Worm (Caenorhabditis elegans) whole organism, L3 larva: ENCODE data around the gene H20E11.2.

Source experiments
- ZK546.5 ChIP-seq: sonication (generic microtip); optimal IDR thresholded peaks from 2 replicates; lab custom pipeline; 2017; ENCODE audit warnings: missing biosample characterization, missing genetic modification characterization
- aly-2 ChIP-seq: fragments of 150-350 bp; optimal IDR thresholded peaks from 2 replicates; lab custom pipeline; 2014; ENCODE audit warnings: missing biosample characterization, missing genetic modification characterization
- ceh-28 ChIP-seq: fragments of 150-350 bp; optimal IDR thresholded peaks from 2 replicates; lab custom pipeline; 2014; ENCODE audit warnings: missing biosample characterization, missing genetic modification reagents, missing genetic modification characterization
- ceh-9 ChIP-seq: sonication (generic microtip); optimal IDR thresholded peaks from 2 replicates; lab custom pipeline; 2018; ENCODE audit warnings: missing biosample characterization, missing genetic modification characterization
- daf-12 ChIP-seq: fragments of 150-350 bp; optimal IDR thresholded peaks from 2 replicates; lab custom pipeline; 2014; ENCODE audit warnings: missing biosample characterization, missing genetic modification reagents, missing genetic modification characterization
- egl-27 ChIP-seq: sonication (generic microtip); optimal IDR thresholded peaks from 4 replicates; lab custom pipeline; 2017; ENCODE audit warnings: missing biosample characterization, missing genetic modification reagents, missing genetic modification characterization
- egl-5 ChIP-seq: fragments of 150-350 bp; optimal IDR thresholded peaks from 2 replicates; lab custom pipeline; 2017; ENCODE audit warnings: missing biosample characterization, missing genetic modification reagents, missing genetic modification characterization, inconsistent platforms
- elt-1 ChIP-seq: fragments of 150-350 bp; optimal IDR thresholded peaks from 2 replicates; lab custom pipeline; 2014; ENCODE audit warnings: missing biosample characterization, missing genetic modification characterization
- elt-2 ChIP-seq: sonication (generic microtip); optimal IDR thresholded peaks from 2 replicates; lab custom pipeline; 2016; ENCODE audit warnings: missing genetic modification reagents, mild to moderate bottlenecking, missing genetic modification characterization, missing compliant biosample characterization
- elt-3 ChIP-seq, 3 experiments: fragments of 150-350 bp in 1 of 3; sonication (generic microtip) in 2 of 3; optimal IDR thresholded peaks; 2 replicates in 2 of 3; 4 replicates in 1 of 3; lab custom pipeline; 2014 to 2017; ENCODE audit warnings: missing biosample characterization in 3 of 3, missing genetic modification characterization in 3 of 3
- eor-1 ChIP-seq, 2 experiments: fragments of 150-350 bp; optimal IDR thresholded peaks; 2 replicates each; lab custom pipeline; 2014 to 2018; ENCODE audit warnings: missing biosample characterization in 2 of 2, missing genetic modification characterization in 2 of 2
- fkh-2 ChIP-seq: fragments of 150-350 bp; optimal IDR thresholded peaks from 2 replicates; lab custom pipeline; 2014; ENCODE audit warnings: missing biosample characterization, missing genetic modification reagents, missing genetic modification characterization
- fos-1 ChIP-seq: fragments of 150-350 bp; optimal IDR thresholded peaks from 2 replicates; lab custom pipeline; 2014; ENCODE audit warnings: missing biosample characterization, missing genetic modification characterization
- lin-39 ChIP-seq: fragments of 150-350 bp; optimal IDR thresholded peaks from 2 replicates; lab custom pipeline; 2018; ENCODE audit warnings: missing biosample characterization, missing genetic modification reagents, missing genetic modification characterization
- lsy-12 ChIP-seq: sonication (generic microtip); optimal IDR thresholded peaks from 2 replicates; lab custom pipeline; 2016; ENCODE audit warnings: mild to moderate bottlenecking, missing genetic modification characterization, missing compliant biosample characterization
- mml-1 ChIP-seq: fragments of 150-350 bp; sonication (generic microtip); optimal IDR thresholded peaks from 3 replicates; lab custom pipeline; 2014; ENCODE audit warnings: missing biosample characterization, missing genetic modification characterization
- nfya-1 ChIP-seq: sonication (generic microtip); optimal IDR thresholded peaks from 2 replicates; lab custom pipeline; 2017; ENCODE audit warnings: missing genetic modification characterization, mild to moderate bottlenecking, missing compliant biosample characterization, antibody characterized with exemption, moderate library complexity; ENCODE audit not compliant: insufficient read depth
- nhr-11 ChIP-seq: fragments of 150-350 bp; optimal IDR thresholded peaks from 2 replicates; lab custom pipeline; 2014; ENCODE audit warnings: missing biosample characterization, missing genetic modification characterization
- nhr-12 ChIP-seq: fragments of 150-350 bp; optimal IDR thresholded peaks from 2 replicates; lab custom pipeline; 2014; ENCODE audit warnings: missing biosample characterization, missing genetic modification characterization
- nhr-23 ChIP-seq: fragments of 150-350 bp; optimal IDR thresholded peaks from 2 replicates; lab custom pipeline; 2014; ENCODE audit warnings: missing biosample characterization, missing genetic modification reagents, missing genetic modification characterization
- nhr-25 ChIP-seq: sonication (generic microtip); optimal IDR thresholded peaks from 2 replicates; lab custom pipeline; 2017; ENCODE audit warnings: missing biosample characterization, missing genetic modification characterization
- nhr-28 ChIP-seq: fragments of 150-350 bp; optimal IDR thresholded peaks from 2 replicates; lab custom pipeline; 2014; ENCODE audit warnings: missing biosample characterization, missing genetic modification characterization
- nhr-43 ChIP-seq: sonication (generic microtip); optimal IDR thresholded peaks from 2 replicates; lab custom pipeline; 2016; ENCODE audit warnings: mild to moderate bottlenecking, missing genetic modification characterization, missing compliant biosample characterization; ENCODE audit not compliant: poor library complexity, severe bottlenecking
- nhr-76 ChIP-seq: fragments of 150-350 bp; sonication (generic microtip); optimal IDR thresholded peaks from 5 replicates; lab custom pipeline; 2014; ENCODE audit warnings: missing biosample characterization, missing genetic modification characterization
- nhr-77 ChIP-seq: fragments of 150-350 bp; optimal IDR thresholded peaks from 2 replicates; lab custom pipeline; 2014; ENCODE audit warnings: missing biosample characterization, missing genetic modification characterization
- pqm-1 ChIP-seq: fragments of 150-350 bp; optimal IDR thresholded peaks from 2 replicates; lab custom pipeline; 2017; ENCODE audit warnings: missing biosample characterization, missing genetic modification characterization, inconsistent platforms
- sea-2 ChIP-seq: fragments of 150-350 bp; sonication (generic microtip); optimal IDR thresholded peaks from 4 replicates; lab custom pipeline; 2014; ENCODE audit warnings: missing biosample characterization, missing genetic modification reagents, missing genetic modification characterization
- tbx-2 ChIP-seq: sonication (generic microtip); optimal IDR thresholded peaks from 2 replicates; lab custom pipeline; 2016; ENCODE audit warnings: mild to moderate bottlenecking, missing genetic modification characterization, missing compliant biosample characterization
- unc-39 ChIP-seq: sonication (generic microtip); optimal IDR thresholded peaks from 4 replicates; lab custom pipeline; 2017; ENCODE audit warnings: missing biosample characterization, missing genetic modification characterization
- unc-62 ChIP-seq: fragments of 150-350 bp; sonication (generic microtip); optimal IDR thresholded peaks from 4 replicates; lab custom pipeline; 2014; ENCODE audit warnings: missing biosample characterization, missing genetic modification reagents, missing genetic modification characterization
- ztf-11 ChIP-seq: fragments of 150-350 bp; optimal IDR thresholded peaks from 2 replicates; lab custom pipeline; 2014; ENCODE audit warnings: missing biosample characterization, missing genetic modification characterization
- ztf-4 ChIP-seq: fragments of 150-350 bp; optimal IDR thresholded peaks from 2 replicates; lab custom pipeline; 2014; ENCODE audit warnings: missing biosample characterization, missing genetic modification characterization

Gene H20E11.2

ce11 chrIV:6821709-6822108 lies 5.9 kb upstream of the H20E11.2 start:
- no peak for TF ChIP-seq pqm-1
- TF ChIP-seq elt-3 (tag; optimal IDR thresholded peaks at IDR 0.05; lab: Kevin White, UChicago): no peak
- no peak for TF ChIP-seq ceh-9 (tag; lab: Kevin White, UChicago)
- TF ChIP-seq elt-1 (tag; lab: Kevin White, UChicago): no peak
- no peak for TF ChIP-seq egl-27 (tag; lab: Kevin White, UChicago)
- no peak for TF ChIP-seq nfya-1 (tag; lab: Kevin White, UChicago)

DNA sequence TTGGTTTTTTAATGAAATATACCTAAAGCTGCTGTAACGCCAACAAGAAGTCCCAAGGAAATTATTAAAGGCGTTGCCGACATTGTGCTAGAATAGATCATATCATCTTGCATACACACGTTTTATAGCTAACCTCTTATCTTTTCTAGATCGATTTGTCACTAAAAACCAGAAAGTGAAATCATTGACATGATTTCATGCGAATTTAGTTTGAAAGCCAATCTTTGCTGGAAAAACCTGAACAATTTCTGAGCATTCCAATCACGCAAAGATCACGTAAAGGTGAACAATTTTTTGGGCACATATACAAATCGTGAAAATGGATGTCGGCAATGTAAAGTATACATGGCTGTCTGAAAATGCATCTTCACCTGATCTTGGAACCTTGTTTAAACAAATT lies 5.2 kb upstream of the H20E11.2 start, which contains the start of gene C17H12.6:
Gene C17H12.6, minus strand, starts transcription at position 101 of the 400 bp plus-strand sequence.
- TF ChIP-seq unc-62 (GFP tag; lab: Kevin White, UChicago) (no peak), ceh-28 (no peak), eor-1 (tag; optimal IDR thresholded peaks at IDR 0.05; lab: Kevin White, UChicago) (no peak), aly-2 (tag; lab: Kevin White, UChicago) (no peak), nhr-25 (no peak), nhr-28 (tag; lab: Kevin White, UChicago) (no peak), lsy-12 (tag; lab: Kevin White, UChicago) (no peak), egl-27 (tag; lab: Kevin White, UChicago) (no peak), fkh-2 (tag; lab: Kevin White, UChicago) (no peak), daf-12 (tag; lab: Kevin White, UChicago) (no peak), ztf-11 (tag; lab: Kevin White, UChicago) (no peak), egl-5 (tag; lab: Kevin White, UChicago) (no peak), unc-39 (tag; lab: Kevin White, UChicago) (no peak), nhr-43 (tag; lab: Kevin White, UChicago) (no peak), nhr-12 (tag; lab: Kevin White, UChicago) (no peak), ZK546.5 (tag; lab: Kevin White, UChicago) (no peak), nhr-76 (no peak), tbx-2 (no peak), nhr-23 (tag; lab: Kevin White, UChicago) (no peak)

DNA sequence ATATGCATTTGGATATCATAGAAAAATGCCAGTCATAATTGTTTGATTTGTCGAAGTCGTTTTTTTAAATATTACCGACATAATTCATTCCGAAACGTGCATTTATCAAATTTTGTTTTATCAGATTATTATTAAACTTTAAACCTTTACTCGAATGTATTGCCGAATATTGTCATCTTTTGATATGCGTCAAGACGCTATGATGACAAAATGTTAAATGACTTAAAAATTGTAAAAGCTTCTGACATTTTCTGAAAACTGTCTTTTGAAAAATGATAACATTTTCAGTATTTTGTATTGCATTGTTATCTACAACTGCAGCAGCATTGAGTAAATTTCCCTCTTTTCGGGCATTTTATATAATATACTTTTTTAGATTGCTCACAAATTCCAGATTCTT lies 3.0 kb upstream of the H20E11.2 start, which contains the start of gene H20E11.3:
Gene H20E11.3, plus strand, starts transcription at position 195 of the 400 bp plus-strand sequence.
- TF ChIP-seq nhr-28 (tag; lab: Kevin White, UChicago): no peak
- TF ChIP-seq nhr-77 (tag; lab: Kevin White, UChicago): no peak
- TF ChIP-seq nhr-76: no peak
- TF ChIP-seq pqm-1: no peak
- peak; percentile 56 for TF ChIP-seq elt-2 (tag; lab: Kevin White, UChicago)
- TF ChIP-seq, all 47 proteins: peak for 1

- TF ChIP-seq pqm-1 (peak; percentile 89), elt-2 (tag; lab: Kevin White, UChicago) (peak; percentile 71), ZK546.5 (tag; lab: Kevin White, UChicago) (no peak)
These were observed 2.3 kb downstream of the H20E11.2 start, which contains the start of gene H20E11.1 for ce11 chrIV:6829902-6830301. H20E11.1 (plus strand) TSS chrIV:6830145.

DNA sequence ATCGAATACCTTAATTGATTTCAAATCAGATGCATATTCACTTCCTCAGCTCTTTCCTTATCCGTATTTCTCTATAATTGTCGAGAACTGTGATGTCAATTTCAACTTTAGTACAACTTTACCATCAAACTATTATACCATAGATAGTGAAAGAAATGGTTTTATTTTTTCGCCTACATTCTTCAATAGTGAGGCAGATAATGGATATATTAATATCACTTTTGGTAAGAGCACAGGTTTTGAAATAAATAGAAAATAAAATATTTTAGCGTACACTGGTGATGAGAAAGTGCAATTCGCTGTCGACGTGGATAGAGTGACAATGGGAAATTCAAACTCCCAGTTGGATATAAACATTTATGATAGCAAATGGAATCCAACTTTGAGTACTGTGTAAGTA lies 4.6 kb downstream of the H20E11.2 start:
- TF ChIP-seq ztf-4 (tag; lab: Kevin White, UChicago) (no peak), sea-2 (GFP tag; lab: Kevin White, UChicago) (no peak), nhr-11 (tag; lab: Kevin White, UChicago) (no peak)
- TF ChIP-seq, all 47 proteins: peak for 0

ce11 chrIV:6833617-6834016 lies 6.0 kb downstream of the H20E11.2 start:
- no peak for TF ChIP-seq fos-1
- TF ChIP-seq egl-5 (tag; lab: Kevin White, UChicago): peak; percentile 56
- TF ChIP-seq lin-39 (tag; lab: Kevin White, UChicago): peak; percentile 75
- TF ChIP-seq mml-1: no peak
- no peak for TF ChIP-seq fkh-2 (tag; lab: Kevin White, UChicago)
- TF ChIP-seq pqm-1: no peak
